Fruit fly (Drosophila melanogaster) whole organism, prepupa: Measurements from ENCODE around the gene CG14641.

ENCODE experiments used
- CG6854 ChIP-seq: fragments of 200-800 bp; sonication (Bioruptor generic); optimal IDR thresholded peaks from 2 replicates; lab custom pipeline; 2017; ENCODE audit warnings: missing biosample characterization, mild to moderate bottlenecking, missing genetic modification characterization
- CG8632 ChIP-seq: fragments of 200-800 bp; sonication (Bioruptor generic); optimal IDR thresholded peaks from 3 replicates; lab custom pipeline; 2016; ENCODE audit warnings: missing biosample characterization, missing genetic modification characterization
- Ets96B ChIP-seq: fragments of 200-800 bp; optimal IDR thresholded peaks from 2 replicates; lab custom pipeline; 2019; ENCODE audit warnings: missing biosample characterization, mild to moderate bottlenecking, missing genetic modification characterization, moderate library complexity
- salr ChIP-seq, 2 experiments: fragments of 200-800 bp; sonication (Bioruptor generic); optimal IDR thresholded peaks; 3 replicates each; lab custom pipeline; 2016 to 2018; ENCODE audit warnings: missing biosample characterization in 2 of 2, missing genetic modification characterization in 2 of 2, mild to moderate bottlenecking in 1 of 2
- spab ChIP-seq: fragments of 200-800 bp; sonication (Bioruptor generic); optimal IDR thresholded peaks from 2 replicates; lab custom pipeline; 2017; ENCODE audit warnings: missing biosample characterization, mild to moderate bottlenecking, missing genetic modification characterization, missing genetic modification reagents
- vri ChIP-seq: fragments of 200-800 bp; sonication (Bioruptor generic); optimal IDR thresholded peaks from 3 replicates; lab custom pipeline; 2016; ENCODE audit warnings: missing biosample characterization, mild to moderate bottlenecking, missing genetic modification characterization

dm6 chr3R:4220030-4220429 lies 12.1 kb downstream of the CG14641 start, which contains the start of gene CG31516:
- no peak for TF ChIP-seq CG6854 (GFP tag; lab: Kevin White, UChicago)
- no peak for TF ChIP-seq CG8632
- no peak for TF ChIP-seq spab (GFP tag; lab: Kevin White, UChicago)
- no peak for TF ChIP-seq Ets96B (tag; lab: Kevin White, UChicago)
- TF ChIP-seq vri (GFP tag; lab: Kevin White, UChicago): no peak
- TF ChIP-seq salr (GFP tag; optimal IDR thresholded peaks at IDR 0.05; lab: Kevin White, UChicago): no peak
